Fruit fly (Drosophila melanogaster) whole organism, wandering third instar larva: ENCODE measurements around the gene Jon66Ci.

Source experiments
- CG32264 ChIP-seq: fragments of 200-800 bp; sonication (Bioruptor generic); optimal IDR thresholded peaks from 2 replicates; lab custom pipeline; 2016; ENCODE audit warnings: missing biosample characterization, missing genetic modification characterization
- CG9705 ChIP-seq: fragments of 200-800 bp; sonication (Bioruptor generic); optimal IDR thresholded peaks from 2 replicates; lab custom pipeline; 2018; ENCODE audit warnings: missing biosample characterization, mild to moderate bottlenecking, missing genetic modification characterization
- Dfd ChIP-seq: fragments of >200 bp; optimal IDR thresholded peaks from 2 replicates; lab custom pipeline; 2017; ENCODE audit warnings: missing biosample characterization, missing genetic modification characterization
- Dif ChIP-seq: fragments of 200-275, 200-300 bp; sonication (Bioruptor generic); optimal IDR thresholded peaks from 2 replicates; lab custom pipeline; 2018; ENCODE audit warnings: missing biosample characterization, missing genetic modification characterization; ENCODE audit not compliant: partially characterized antibody
- GATAd ChIP-seq: sonication (Bioruptor generic); optimal IDR thresholded peaks from 2 replicates; lab custom pipeline; 2016; ENCODE audit warnings: missing biosample characterization, missing genetic modification characterization
- Hnf4 ChIP-seq: fragments of 200-800 bp; sonication (Bioruptor generic); optimal IDR thresholded peaks from 2 replicates; lab custom pipeline; 2016; ENCODE audit warnings: missing biosample characterization, mild to moderate bottlenecking, missing genetic modification characterization
- Hr78 ChIP-seq: fragments of >200 bp; optimal IDR thresholded peaks from 2 replicates; lab custom pipeline; 2017; ENCODE audit warnings: missing biosample characterization, missing genetic modification characterization
- Jra ChIP-seq: sonication (Bioruptor generic); optimal IDR thresholded peaks from 2 replicates; lab custom pipeline; 2016; ENCODE audit warnings: missing biosample characterization, missing genetic modification characterization
- Myc ChIP-seq: fragments of >200 bp; optimal IDR thresholded peaks from 2 replicates; lab custom pipeline; 2017
- OdsH ChIP-seq: fragments of 200-800 bp; sonication (Bioruptor generic); optimal IDR thresholded peaks from 2 replicates; lab custom pipeline; 2016; ENCODE audit warnings: missing biosample characterization, mild to moderate bottlenecking, missing genetic modification characterization
- Sp1 ChIP-seq: fragments of 200-800 bp; sonication (Bioruptor generic); optimal IDR thresholded peaks from 3 replicates; lab custom pipeline; 2019; ENCODE audit warnings: missing biosample characterization, mild to moderate bottlenecking, missing genetic modification characterization, moderate library complexity
- Vsx2 ChIP-seq: fragments of 200-300, 225-300 bp; sonication (Bioruptor generic); optimal IDR thresholded peaks from 2 replicates; lab custom pipeline; 2018; ENCODE audit warnings: missing biosample characterization, missing genetic modification characterization; ENCODE audit not compliant: partially characterized antibody
- br ChIP-seq: fragments of 200-800 bp; sonication (Bioruptor generic); optimal IDR thresholded peaks from 2 replicates; lab custom pipeline; 2016; ENCODE audit warnings: missing biosample characterization, missing genetic modification characterization
- brk ChIP-seq: fragments of 200-800 bp; sonication (Bioruptor generic); optimal IDR thresholded peaks from 2 replicates; lab custom pipeline; 2016; ENCODE audit warnings: missing biosample characterization, mild to moderate bottlenecking, missing genetic modification characterization
- dl ChIP-seq, 2 experiments: fragments of 175-275, 200-275 bp in 1 of 2; fragments of 200-275 bp in 1 of 2; sonication (Bioruptor generic); optimal IDR thresholded peaks; lab custom pipeline; 2018; ENCODE audit warnings: mild to moderate bottlenecking in 2 of 2, missing biosample characterization in 2 of 2, missing genetic modification characterization in 2 of 2, moderate library complexity in 2 of 2; ENCODE audit not compliant: partially characterized antibody in 2 of 2, insufficient read depth in 1 of 2
- dmrt93B ChIP-seq: fragments of 200-800 bp; sonication (Bioruptor generic); optimal IDR thresholded peaks from 2 replicates; lab custom pipeline; 2018; ENCODE audit warnings: missing biosample characterization, mild to moderate bottlenecking, missing genetic modification characterization
- dsf ChIP-seq: sonication (Bioruptor generic); optimal IDR thresholded peaks from 2 replicates; lab custom pipeline; 2016; ENCODE audit warnings: missing biosample characterization, missing genetic modification characterization, borderline replicate concordance
- foxo ChIP-seq, 2 experiments: fragments of 200-800 bp; sonication (Bioruptor generic); optimal IDR thresholded peaks; 2 replicates in 1 of 2; 3 replicates in 1 of 2; lab custom pipeline; 2016 to 2017; ENCODE audit warnings: missing biosample characterization in 2 of 2, missing genetic modification characterization in 2 of 2
- fru ChIP-seq: fragments of 200-800 bp; sonication (Bioruptor generic); optimal IDR thresholded peaks from 3 replicates; lab custom pipeline; 2016; ENCODE audit warnings: missing biosample characterization, mild to moderate bottlenecking, missing genetic modification characterization
- h ChIP-seq: fragments of 200-800 bp; sonication (Bioruptor generic); optimal IDR thresholded peaks from 3 replicates; lab custom pipeline; 2016; ENCODE audit warnings: missing biosample characterization, mild to moderate bottlenecking, missing genetic modification characterization
- jim ChIP-seq: fragments of 175-275, 200-325 bp; sonication (Bioruptor generic); optimal IDR thresholded peaks from 2 replicates; lab custom pipeline; 2016; ENCODE audit warnings: missing biosample characterization, mild to moderate bottlenecking, missing genetic modification characterization
- pan ChIP-seq: fragments of >200 bp; optimal IDR thresholded peaks from 2 replicates; lab custom pipeline; 2017
- psq ChIP-seq: fragments of 200-800 bp; sonication (Bioruptor generic); optimal IDR thresholded peaks from 3 replicates; lab custom pipeline; 2017; ENCODE audit warnings: missing biosample characterization, mild to moderate bottlenecking, missing genetic modification characterization, moderate library complexity
- rgr ChIP-seq: fragments of 200-800 bp; sonication (Bioruptor generic); optimal IDR thresholded peaks from 3 replicates; lab custom pipeline; 2016; ENCODE audit warnings: missing biosample characterization, mild to moderate bottlenecking, missing genetic modification characterization
- sage ChIP-seq: fragments of 200-800 bp; sonication (Bioruptor generic); optimal IDR thresholded peaks from 2 replicates; lab custom pipeline; 2016; ENCODE audit warnings: missing biosample characterization, mild to moderate bottlenecking, missing genetic modification characterization
- sv ChIP-seq: fragments of 200-800 bp; sonication (Bioruptor generic); optimal IDR thresholded peaks from 3 replicates; lab custom pipeline; 2016; ENCODE audit warnings: missing biosample characterization, missing genetic modification characterization
- usp ChIP-seq: fragments of >200 bp; optimal IDR thresholded peaks from 2 replicates; lab custom pipeline; 2017; ENCODE audit warnings: missing biosample characterization, missing genetic modification characterization

Gene Jon66Ci

DNA sequence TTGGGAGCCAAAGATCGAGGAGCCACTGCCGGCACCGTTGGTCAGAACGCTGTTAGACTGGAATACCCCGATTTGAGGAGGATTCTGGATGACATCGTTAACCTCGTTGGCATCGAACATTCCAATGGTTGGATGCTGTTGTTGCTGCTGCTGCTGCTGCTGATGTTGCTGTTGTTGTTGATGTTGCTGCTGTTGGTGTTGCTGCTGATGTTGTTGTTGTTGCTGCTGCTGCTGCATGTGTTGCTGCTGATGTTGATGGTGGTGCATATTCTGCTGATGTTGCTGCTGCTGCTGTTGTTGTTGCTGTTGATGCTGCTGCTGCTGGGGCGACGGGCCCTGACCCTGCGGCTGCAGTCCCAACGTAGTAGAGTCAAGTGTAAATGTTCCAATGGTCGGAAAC, 46.2 kb downstream of the Jon66Ci start:
- TF ChIP-seq psq (GFP tag; lab: Kevin White, UChicago) (no peak), Dfd (peak; percentile 98)

DNA sequence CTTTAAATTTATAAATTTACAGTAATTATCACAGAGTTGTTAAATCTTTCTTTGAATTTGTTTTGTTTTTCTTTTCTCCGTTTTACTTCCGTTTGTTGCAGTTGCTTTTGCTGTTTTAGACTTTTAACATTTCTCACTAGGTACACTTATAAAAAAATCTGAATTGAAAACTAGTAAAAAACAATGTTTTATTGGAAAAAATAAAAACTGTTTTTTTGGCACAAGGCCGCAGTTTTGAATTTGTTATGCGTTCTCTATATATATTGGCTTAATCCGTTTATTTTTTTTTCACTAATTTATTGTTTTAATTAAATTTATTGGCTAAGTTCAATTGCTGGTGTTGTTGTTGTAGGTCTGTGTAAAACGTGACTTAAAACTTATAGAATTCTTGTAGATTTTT, 48.7 kb downstream of the Jon66Ci start:
- no peak for TF ChIP-seq Vsx2 (GFP tag; lab: Kevin White, UChicago)
- no peak for TF ChIP-seq rgr (GFP tag; lab: Kevin White, UChicago)
- no peak for TF ChIP-seq h (GFP tag; lab: Kevin White, UChicago)
- TF ChIP-seq Jra: no peak
- no peak for TF ChIP-seq CG32264
- TF ChIP-seq jim: no peak
- no peak for TF ChIP-seq pan
- no peak for TF ChIP-seq Dfd
- TF ChIP-seq brk (GFP tag; lab: Kevin White, UChicago): no peak
- TF ChIP-seq foxo (GFP tag; optimal IDR thresholded peaks at IDR 0.05; lab: Kevin White, UChicago): no peak
- TF ChIP-seq usp (GFP tag; lab: Kevin White, UChicago): no peak
- TF ChIP-seq br (GFP tag; lab: Kevin White, UChicago): no peak
- TF ChIP-seq fru (GFP tag; lab: Kevin White, UChicago): no peak
- no peak for TF ChIP-seq dsf (GFP tag; lab: Kevin White, UChicago)
- no peak for TF ChIP-seq Hr78 (GFP tag; lab: Kevin White, UChicago)
- TF ChIP-seq sv (GFP tag; lab: Kevin White, UChicago): no peak
- TF ChIP-seq dl (GFP tag; optimal IDR thresholded peaks at IDR 0.05; lab: Kevin White, UChicago; ENCODE audit: insufficient read depth in 1 of 2, partially characterized antibody in 2 of 2): no peak
- no peak for TF ChIP-seq Myc (lab: Kevin White, UChicago)
- TF ChIP-seq OdsH (GFP tag; lab: Kevin White, UChicago): no peak
- TF ChIP-seq Hnf4 (GFP tag; lab: Kevin White, UChicago): no peak
- TF ChIP-seq, all 38 proteins: peak for 0

- peak; percentile 90 for TF ChIP-seq Sp1 (GFP tag; lab: Kevin White, UChicago)
- TF ChIP-seq CG32264: peak; percentile 24
- TF ChIP-seq fru (GFP tag; lab: Kevin White, UChicago): no peak
- TF ChIP-seq Dif: no peak
- TF ChIP-seq dmrt93B (GFP tag; lab: Kevin White, UChicago): no peak
- no peak for TF ChIP-seq rgr (GFP tag; lab: Kevin White, UChicago)
- TF ChIP-seq dsf (GFP tag; lab: Kevin White, UChicago): no peak
- TF ChIP-seq Vsx2 (GFP tag; lab: Kevin White, UChicago): no peak
- no peak for TF ChIP-seq Dfd
- peak; percentile 16 for TF ChIP-seq GATAd (GFP tag; lab: Kevin White, UChicago)
- no peak for TF ChIP-seq brk (GFP tag; lab: Kevin White, UChicago)
- peak in 1 of 2 experiments; percentile 47 for TF ChIP-seq foxo (GFP tag; optimal IDR thresholded peaks at IDR 0.05; lab: Kevin White, UChicago)
- TF ChIP-seq CG9705 (GFP tag; lab: Kevin White, UChicago): peak; percentile 42
- no peak for TF ChIP-seq sage (GFP tag; lab: Kevin White, UChicago)
- peak; percentile 40 for TF ChIP-seq jim
- TF ChIP-seq Jra: no peak
These were observed 49.6 kb downstream of the Jon66Ci start for dm6 chr3L:8440771-8441549.
